Worm (Caenorhabditis elegans) whole organism, L4/young adult: ENCODE measurements around the gene K02F6.7.

Source experiments
- dao-5 ChIP-seq: sonication (generic microtip); optimal IDR thresholded peaks from 2 replicates; lab custom pipeline; 2016; ENCODE audit warnings: missing genotype, missing genetic modification characterization, moderate library complexity, missing compliant biosample characterization
- him-1 ChIP-seq: sonication (generic microtip); optimal IDR thresholded peaks from 2 replicates; lab custom pipeline; 2016; ENCODE audit warnings: missing genotype, missing genetic modification reagents, missing genetic modification characterization, missing compliant biosample characterization

DNA sequence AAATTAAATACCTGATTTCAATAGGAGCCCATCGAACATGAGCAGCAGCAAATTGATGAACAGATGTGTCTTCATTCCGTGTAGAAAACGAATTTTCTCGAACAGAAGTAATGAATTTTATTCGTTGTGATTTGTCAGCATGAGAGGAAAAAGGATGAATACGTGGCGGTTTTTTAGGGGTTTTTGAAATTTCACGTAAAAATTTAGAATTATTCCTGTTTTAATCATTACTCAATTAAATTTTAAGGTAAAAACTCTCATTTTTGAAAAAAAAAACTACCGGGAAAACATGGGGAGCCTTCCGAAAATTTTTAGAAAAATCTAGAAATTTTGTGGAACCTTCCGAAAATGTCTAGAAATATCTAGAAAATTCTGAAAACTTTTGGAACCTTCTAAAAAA, at the start of gene K02F6.7:
- TF ChIP-seq him-1, result no peak
- TF ChIP-seq dao-5 (tag; lab: Kevin White, UChicago), result no peak
